Worm (Caenorhabditis elegans): ENCODE measurements around the gene msp-65.

Gene msp-65

ce11 chrIV:5364135-5364609 is 47.8 kb downstream of the msp-65 start, which contains the start of the genes hda-6 and F41H10.4 (continued):
- peak; percentile 72 for TF ChIP-seq unc-86 (tag; optimal IDR thresholded peaks at IDR 0.05)
- TF ChIP-seq lin-13 (GFP tag; optimal IDR thresholded peaks at IDR 0.05), result peak; percentile 43
- peak; percentile 79 for TF ChIP-seq swsn-7 (tag; optimal IDR thresholded peaks at IDR 0.05)
- TF ChIP-seq skn-1 (tag; optimal IDR thresholded peaks at IDR 0.05), result no peak

All from whole organism, L1 larva.